Fruit fly (Drosophila melanogaster) whole organism, embryonic: ENCODE measurements around the gene Trhn.

Experiments
- Antp ChIP-seq: fragments of 200-800 bp; sonication (Bioruptor generic); optimal IDR thresholded peaks from 3 replicates; lab custom pipeline; 2016; ENCODE audit warnings: missing biosample characterization, missing genetic modification characterization
- Atf3 ChIP-seq: fragments of 200-800 bp; sonication (Bioruptor generic); optimal IDR thresholded peaks from 3 replicates; lab custom pipeline; 2016; ENCODE audit warnings: missing biosample characterization, missing genetic modification characterization
- CG1024 ChIP-seq: fragments of 200-800 bp; sonication (Bioruptor generic); IDR thresholded peaks from 2 replicates; pipeline ENCODE4 v1.3.6; 2022; ENCODE audit warnings: missing biosample characterization, missing genetic modification characterization
- CG10321 ChIP-seq: fragments of 200-800 bp; sonication (Bioruptor generic); IDR thresholded peaks from 2 replicates; pipeline ENCODE4 v1.3.6; 2022; ENCODE audit warnings: missing biosample characterization, missing genetic modification characterization
- CG12071 ChIP-seq: fragments of 200-800 bp; sonication (Bioruptor generic); optimal IDR thresholded peaks from 3 replicates; lab custom pipeline; 2018; ENCODE audit warnings: missing biosample characterization, mild to moderate bottlenecking, missing genetic modification characterization
- CG13287 ChIP-seq: fragments of 200-800 bp; sonication (Bioruptor generic); IDR thresholded peaks from 2 replicates; pipeline ENCODE4 v1.3.6; 2022; ENCODE audit warnings: missing biosample characterization, missing genetic modification characterization; ENCODE audit not compliant: partially characterized antibody
- CG15073 ChIP-seq: fragments of 200-800 bp; sonication (Bioruptor generic); optimal IDR thresholded peaks from 2 replicates; lab custom pipeline; 2016; ENCODE audit warnings: missing biosample characterization, missing genetic modification characterization
- CG16779 ChIP-seq: fragments of 200-800 bp; sonication (Bioruptor generic); IDR thresholded peaks from 2 replicates; pipeline ENCODE4 v1.3.6; 2022; ENCODE audit warnings: missing biosample characterization, missing genetic modification characterization
- CG17829 ChIP-seq: fragments of 200-800 bp; optimal IDR thresholded peaks from 2 replicates; lab custom pipeline; 2019; ENCODE audit warnings: missing biosample characterization, mild to moderate bottlenecking, missing genetic modification characterization, moderate library complexity
- CG18764 ChIP-seq: fragments of 200-800 bp; sonication (Bioruptor generic); optimal IDR thresholded peaks from 3 replicates; lab custom pipeline; 2016; ENCODE audit warnings: missing biosample characterization, missing genetic modification characterization
- CG2120 ChIP-seq: fragments of 200-800 bp; sonication (Bioruptor generic); optimal IDR thresholded peaks from 3 replicates; lab custom pipeline; 2016; ENCODE audit warnings: missing biosample characterization, missing genetic modification characterization
- CG2199 ChIP-seq: fragments of 200-800 bp; sonication (Bioruptor generic); IDR thresholded peaks from 3 replicates; pipeline ENCODE4 v1.3.6; 2022; ENCODE audit warnings: missing biosample characterization, missing genetic modification characterization
- CG32532 ChIP-seq: fragments of 200-800 bp; sonication (Bioruptor generic); IDR thresholded peaks from 2 replicates; pipeline ENCODE4 v1.3.6; 2022; ENCODE audit warnings: missing biosample characterization, missing genetic modification characterization
- CG3281 ChIP-seq: fragments of 200-800 bp; sonication (Bioruptor generic); optimal IDR thresholded peaks from 3 replicates; lab custom pipeline; 2017; ENCODE audit warnings: missing biosample characterization, mild to moderate bottlenecking, missing genetic modification characterization
- CG33557 ChIP-seq: fragments of 200-800 bp; sonication (Bioruptor generic); optimal IDR thresholded peaks from 2 replicates; lab custom pipeline; 2019; ENCODE audit warnings: missing biosample characterization, mild to moderate bottlenecking, missing genetic modification characterization, moderate library complexity
- CG3407 ChIP-seq: fragments of 200-800 bp; sonication (Bioruptor generic); optimal IDR thresholded peaks from 2 replicates; lab custom pipeline; 2018; ENCODE audit warnings: missing biosample characterization, mild to moderate bottlenecking, missing genetic modification characterization
- CG42726 ChIP-seq: fragments of 200-800 bp; sonication (Bioruptor generic); IDR thresholded peaks from 2 replicates; pipeline ENCODE4 v1.3.6; 2022; ENCODE audit warnings: missing biosample characterization, missing genetic modification characterization; ENCODE audit not compliant: partially characterized antibody
- CG6272 ChIP-seq: fragments of 200-800 bp; sonication (Bioruptor generic); IDR thresholded peaks from 2 replicates; pipeline ENCODE4 v1.3.6; 2022; ENCODE audit warnings: missing biosample characterization, missing genetic modification characterization
- Dip3 ChIP-seq: fragments of 200-800 bp; sonication (Bioruptor generic); optimal IDR thresholded peaks from 3 replicates; lab custom pipeline; 2016; ENCODE audit warnings: missing biosample characterization, missing genetic modification characterization
- Dp ChIP-seq: fragments of 200-800 bp; sonication (Bioruptor generic); optimal IDR thresholded peaks from 2 replicates; lab custom pipeline; 2018; ENCODE audit warnings: missing biosample characterization, mild to moderate bottlenecking, missing genetic modification characterization, moderate library complexity
- Ets65A ChIP-seq: fragments of 200-800 bp; sonication (Bioruptor generic); peaks from one replicate; lab custom pipeline; 2016; ENCODE audit warnings: missing biosample characterization, missing genetic modification characterization
- H15 ChIP-seq: fragments of 200-800 bp; sonication (Bioruptor generic); IDR thresholded peaks from 3 replicates; pipeline ENCODE4 v1.3.6; 2022; ENCODE audit warnings: missing biosample characterization, missing genetic modification characterization
- HmgD ChIP-seq: fragments of 200-800 bp; sonication (Bioruptor generic); optimal IDR thresholded peaks from 3 replicates; lab custom pipeline; 2016; ENCODE audit warnings: missing biosample characterization, missing genetic modification characterization
- Hsf ChIP-seq: fragments of 200-800 bp; sonication (Bioruptor generic); optimal IDR thresholded peaks from 3 replicates; lab custom pipeline; 2016; ENCODE audit warnings: missing biosample characterization, missing genetic modification characterization
- Jarid2 ChIP-seq: fragments of 200-800 bp; sonication (Bioruptor generic); optimal IDR thresholded peaks from 3 replicates; lab custom pipeline; 2017; ENCODE audit warnings: mild to moderate bottlenecking, missing biosample characterization, missing genetic modification reagents, missing genetic modification characterization
- Lhr ChIP-seq: fragments of 200-800 bp; sonication (Bioruptor generic); optimal IDR thresholded peaks from 3 replicates; lab custom pipeline; 2017; ENCODE audit warnings: mild to moderate bottlenecking, missing biosample characterization, missing genetic modification reagents, missing genetic modification characterization
- Med ChIP-seq: fragments of 200-800 bp; sonication (Bioruptor generic); peaks from one replicate; lab custom pipeline; 2016; ENCODE audit warnings: missing biosample characterization, missing genetic modification characterization, mild to moderate bottlenecking, inconsistent platforms, moderate library complexity
- Myb ChIP-seq: fragments of 200-800 bp; sonication (Bioruptor generic); optimal IDR thresholded peaks from 2 replicates; lab custom pipeline; 2016; ENCODE audit warnings: missing biosample characterization, missing genetic modification characterization
- amos ChIP-seq: fragments of 200-800 bp; sonication (Bioruptor generic); IDR thresholded peaks from 2 replicates; pipeline ENCODE4 v1.3.6; 2022; ENCODE audit warnings: missing biosample characterization, missing genetic modification characterization; ENCODE audit not compliant: partially characterized antibody
- bbx ChIP-seq: fragments of 200-800 bp; sonication (Bioruptor generic); IDR thresholded peaks from 2 replicates; pipeline ENCODE4 v1.3.6; 2022; ENCODE audit warnings: missing biosample characterization, missing genetic modification characterization; ENCODE audit not compliant: partially characterized antibody
- caup ChIP-seq: fragments of 200-800 bp; sonication (Bioruptor generic); optimal IDR thresholded peaks from 3 replicates; lab custom pipeline; 2017; ENCODE audit warnings: missing biosample characterization, mild to moderate bottlenecking, missing genetic modification characterization, moderate library complexity; ENCODE audit not compliant: severe bottlenecking
- chif ChIP-seq, 2 experiments: fragments of 200-800 bp; sonication (Bioruptor generic); optimal IDR thresholded peaks; 3 replicates each; lab custom pipeline; 2016; ENCODE audit warnings: missing biosample characterization in 2 of 2, missing genetic modification characterization in 2 of 2
- dimm ChIP-seq: fragments of 200-800 bp; sonication (Bioruptor generic); IDR thresholded peaks from 2 replicates; pipeline ENCODE4 v1.3.6; 2022; ENCODE audit warnings: missing biosample characterization, missing genetic modification characterization
- emc ChIP-seq: fragments of 200-800 bp; sonication (Bioruptor generic); optimal IDR thresholded peaks from 2 replicates; lab custom pipeline; 2016; ENCODE audit warnings: missing biosample characterization, missing genetic modification characterization
- fru ChIP-seq: fragments of >200 bp; optimal IDR thresholded peaks from 2 replicates; lab custom pipeline; 2017
- hb ChIP-seq: fragments of 200-800 bp; sonication (Bioruptor generic); IDR thresholded peaks from 3 replicates; pipeline ENCODE4 v1.3.6; 2022; ENCODE audit warnings: missing biosample characterization, missing genetic modification characterization; ENCODE audit not compliant: partially characterized antibody
- jing ChIP-seq: fragments of 200-800 bp; sonication (Bioruptor generic); optimal IDR thresholded peaks from 2 replicates; lab custom pipeline; 2018; ENCODE audit warnings: missing biosample characterization, mild to moderate bottlenecking, missing genetic modification characterization
- kni ChIP-seq: fragments of 200-800 bp; sonication (Bioruptor generic); optimal IDR thresholded peaks from 3 replicates; lab custom pipeline; 2017; ENCODE audit warnings: mild to moderate bottlenecking, missing biosample characterization, missing genetic modification reagents, missing genetic modification characterization
- luna ChIP-seq: fragments of 200-800 bp; sonication (Bioruptor generic); optimal IDR thresholded peaks from 2 replicates; lab custom pipeline; 2016; ENCODE audit warnings: missing biosample characterization, missing genetic modification characterization
- pan ChIP-seq, 4 experiments: fragments of >200 bp in 3 of 4; fragments of 200-800 bp in 1 of 4; sonication (Bioruptor generic) in 1 of 4; optimal IDR thresholded peaks in 3 of 4; IDR thresholded peaks in 1 of 4; 2 replicates each; pipeline versions ENCODE4 v1.3.6 to Lab custom; 2017 to 2022; ENCODE audit warnings: missing biosample characterization in 2 of 4, missing genetic modification characterization in 2 of 4, mixed read lengths in 1 of 4
- run ChIP-seq: fragments of 200-800 bp; sonication (Bioruptor generic); optimal IDR thresholded peaks from 3 replicates; lab custom pipeline; 2018; ENCODE audit warnings: missing biosample characterization, mild to moderate bottlenecking, missing genetic modification characterization
- salm ChIP-seq: fragments of 200-800 bp; sonication (Bioruptor generic); optimal IDR thresholded peaks from 2 replicates; lab custom pipeline; 2018; ENCODE audit warnings: missing biosample characterization, mild to moderate bottlenecking, missing genetic modification characterization
- sd ChIP-seq: fragments of 200-800 bp; sonication (Bioruptor generic); optimal IDR thresholded peaks from 3 replicates; lab custom pipeline; 2018; ENCODE audit warnings: missing biosample characterization, mild to moderate bottlenecking, missing genetic modification characterization, moderate library complexity
- slp2 ChIP-seq: fragments of 200-800 bp; sonication (Bioruptor generic); optimal IDR thresholded peaks from 2 replicates; lab custom pipeline; 2016; ENCODE audit warnings: missing biosample characterization, missing genetic modification characterization
- sqz ChIP-seq: fragments of 200-800 bp; sonication (Bioruptor generic); optimal IDR thresholded peaks from 3 replicates; lab custom pipeline; 2018; ENCODE audit warnings: missing biosample characterization, mild to moderate bottlenecking, missing genetic modification characterization
- vfl ChIP-seq: fragments of 200-800 bp; sonication (Bioruptor generic); optimal IDR thresholded peaks from 2 replicates; lab custom pipeline; 2016; ENCODE audit warnings: missing biosample characterization, missing genetic modification characterization
- vvl ChIP-seq: fragments of 200-800 bp; sonication (Bioruptor generic); IDR thresholded peaks from 2 replicates; pipeline ENCODE4 v1.3.6; 2022; ENCODE audit warnings: missing biosample characterization, missing genetic modification characterization
- wek ChIP-seq: fragments of 200-800 bp; sonication (Bioruptor generic); optimal IDR thresholded peaks from 3 replicates; lab custom pipeline; 2018; ENCODE audit warnings: missing biosample characterization, mild to moderate bottlenecking, missing genetic modification characterization, moderate library complexity
- wor ChIP-seq: fragments of 200-800 bp; sonication (Bioruptor generic); IDR thresholded peaks from 2 replicates; pipeline ENCODE4 v1.3.6; 2022; ENCODE audit warnings: missing biosample characterization, missing genetic modification characterization

Gene Trhn

dm6 chr3L:1206682-1207421 lies 13.9 kb upstream of the Trhn start, which contains the start of gene LysB (continued):
- no peak for TF ChIP-seq wek (GFP tag; lab: Kevin White, UChicago)
- TF ChIP-seq CG33557 (GFP tag; lab: Kevin White, UChicago) = no peak
- TF ChIP-seq CG18764 (GFP tag; lab: Kevin White, UChicago) = no peak
- TF ChIP-seq Dip3 (GFP tag; lab: Kevin White, UChicago) = no peak
- no peak for TF ChIP-seq vfl
- TF ChIP-seq caup = no peak
- no peak for TF ChIP-seq CG3407 (GFP tag; lab: Kevin White, UChicago)
- peak; percentile 30 for TF ChIP-seq sd
- no peak for TF ChIP-seq kni
- TF ChIP-seq CG2199 = peak; percentile 37; the same call in 1 of the 3 replicates
- no peak for TF ChIP-seq Hsf (GFP tag; lab: Kevin White, UChicago)
- no peak for TF ChIP-seq CG10321 (GFP tag; lab: Robert Waterston, UW)
- no peak for TF ChIP-seq CG15073
- no peak for TF ChIP-seq CG16779 (GFP tag; lab: Robert Waterston, UW)
- no peak for TF ChIP-seq salm (tag; lab: Kevin White, UChicago)
- TF ChIP-seq hb = no peak
- TF ChIP-seq Med (GFP tag; lab: Kevin White, UChicago) = peak; percentile 82
- no peak for TF ChIP-seq CG42726 (GFP tag; lab: Robert Waterston, UW)
- TF ChIP-seq Dp (GFP tag; lab: Kevin White, UChicago) = peak; percentile 59
- no peak for TF ChIP-seq jing (GFP tag; lab: Kevin White, UChicago)
- no peak for TF ChIP-seq dimm (GFP tag; lab: Robert Waterston, UW)
- TF ChIP-seq bbx (GFP tag; lab: Robert Waterston, UW) = no peak; the same call in 1 of the 2 replicates
- 0 out of 2 replicates have a peak, but pooled peaks have one; percentile 12 for TF ChIP-seq CG13287 (GFP tag; lab: Robert Waterston, UW)
- no peak for TF ChIP-seq Atf3
- TF ChIP-seq wor (GFP tag; lab: Robert Waterston, UW) = no peak
- peak; percentile 4 for TF ChIP-seq Jarid2 (GFP tag; lab: Kevin White, UChicago)
- TF ChIP-seq CG1024 (GFP tag; lab: Robert Waterston, UW) = no peak
- no peak for TF ChIP-seq CG12071 (GFP tag; lab: Kevin White, UChicago)
- 0 out of 2 replicates have a peak, but pooled peaks have one; percentile 30 for TF ChIP-seq vvl
- TF ChIP-seq run (tag; lab: Kevin White, UChicago) = no peak
- no peak for TF ChIP-seq Ets65A (GFP tag; lab: Kevin White, UChicago)
- TF ChIP-seq Lhr (GFP tag; lab: Kevin White, UChicago) = peak; percentile 37
- TF ChIP-seq CG2120 = no peak
- no peak for TF ChIP-seq emc (GFP tag; lab: Kevin White, UChicago)
- TF ChIP-seq fru (lab: Kevin White, UChicago) = no peak
- no peak for TF ChIP-seq CG17829 (tag; lab: Kevin White, UChicago)
- TF ChIP-seq chif (GFP tag; optimal IDR thresholded peaks at IDR 0.05; lab: Kevin White, UChicago) = peak in 1 of 2 experiments; percentile 14
- TF ChIP-seq CG32532 (GFP tag; lab: Robert Waterston, UW) = no peak
- TF ChIP-seq H15 (GFP tag; lab: Robert Waterston, UW) = no peak
- no peak for TF ChIP-seq sqz (GFP tag; lab: Kevin White, UChicago)
- TF ChIP-seq HmgD (GFP tag; lab: Kevin White, UChicago) = peak; percentile 79
- TF ChIP-seq amos (GFP tag; lab: Robert Waterston, UW) = no peak; the same call in 1 of the 2 replicates
- TF ChIP-seq luna = no peak
- TF ChIP-seq Antp (GFP tag; lab: Kevin White, UChicago) = peak; percentile 6
- TF ChIP-seq slp2 (GFP tag; lab: Kevin White, UChicago) = no peak
- peak; percentile 43 for TF ChIP-seq Myb (GFP tag; lab: Kevin White, UChicago)
- peak; percentile 16; the same call in 1 of the 2 replicates for TF ChIP-seq CG6272 (GFP tag; lab: Robert Waterston, UW)
- no peak for TF ChIP-seq CG3281 (GFP tag; lab: Kevin White, UChicago)
- no peak for TF ChIP-seq pan (optimal IDR thresholded peaks at IDR 0.05; lab: Kevin White, UChicago)
- TF ChIP-seq pan (GFP tag; optimal IDR thresholded peaks at IDR 0.05 in 1 of 2, IDR thresholded peaks at IDR 0.05 in 1 of 2) = no peak
